Worm (Caenorhabditis elegans): ENCODE measurements around the gene rpl-9.

- TF ChIP-seq T22C8.4 (GFP tag; IDR thresholded peaks at IDR 0.05), result no peak
- TF ChIP-seq tab-1 (GFP tag; IDR thresholded peaks at IDR 0.05), result no peak
- no peak for TF ChIP-seq ref-1 (GFP tag; conservative IDR thresholded peaks at IDR 0.05)
- no peak for TF ChIP-seq flt-1 (GFP tag; IDR thresholded peaks at IDR 0.05)
Measured at ce11 chrIII:7616228-7616627, 43.6 kb upstream of the rpl-9 start, which contains the start of gene T04A6.1.
